Worm (Caenorhabditis elegans): ENCODE measurements around the gene sli-1.

- TF ChIP-seq ama-1 (optimal IDR thresholded peaks at IDR 0.05) (no peak), sea-1 (GFP tag; conservative IDR thresholded peaks at IDR 0.05) (no peak), pes-1 (GFP tag; IDR thresholded peaks at IDR 0.05) (no peak)
These were observed 37.7 kb upstream of the sli-1 start, which contains the start of gene dyf-11 for ce11 chrX:763452-763851.
